Worm (Caenorhabditis elegans) whole organism, young adult: Measurements from ENCODE around the gene efk-1.

Experiments used
- B0035.1 ChIP-seq: sonication (generic microtip); optimal IDR thresholded peaks from 2 replicates; lab custom pipeline; 2016; ENCODE audit warnings: missing genetic modification characterization, mild to moderate bottlenecking, missing compliant biosample characterization, missing genotype, missing genetic modification reagents
- B0261.1 ChIP-seq: sonication (generic microtip); optimal IDR thresholded peaks from 2 replicates; lab custom pipeline; 2016; ENCODE audit warnings: mild to moderate bottlenecking, missing genetic modification characterization, moderate library complexity, missing compliant biosample characterization
- C06A6.2 ChIP-seq: fragments of 200-800 bp; sonication (Bioruptor generic); conservative IDR thresholded peaks from 2 replicates; pipeline ENCODE4 v1.3.6; 2022; ENCODE audit warnings: missing genetic modification characterization, missing compliant biosample characterization
- F10E7.11 ChIP-seq: sonication (generic microtip); optimal IDR thresholded peaks from 2 replicates; lab custom pipeline; 2017; ENCODE audit warnings: mild to moderate bottlenecking, missing genetic modification characterization, moderate library complexity, missing compliant biosample characterization
- F52B5.7 ChIP-seq: sonication (generic microtip); optimal IDR thresholded peaks from 2 replicates; lab custom pipeline; 2016; ENCODE audit warnings: mild to moderate bottlenecking, missing genetic modification characterization, missing compliant biosample characterization
- K12H6.12 ChIP-seq: fragments of 200-800 bp; sonication (Bioruptor generic); optimal IDR thresholded peaks from 2 replicates; lab custom pipeline; 2018; ENCODE audit warnings: mild to moderate bottlenecking, missing genetic modification characterization, missing compliant biosample characterization
- Y56A3A.18 ChIP-seq: fragments of 200-800 bp; sonication (Bioruptor generic); IDR thresholded peaks from 2 replicates; pipeline ENCODE4 v1.3.6; 2022; ENCODE audit warnings: missing genetic modification reagents, missing genetic modification characterization, missing compliant biosample characterization
- Y79H2A.3 ChIP-seq: fragments of 200-800 bp; sonication (Bioruptor generic); conservative IDR thresholded peaks from 2 replicates; pipeline ENCODE4 v1.3.6; 2022; ENCODE audit warnings: missing genetic modification reagents, missing genetic modification characterization, missing compliant biosample characterization
- Y95B8A.8 ChIP-seq: fragments of 200-800 bp; sonication (Bioruptor generic); IDR thresholded peaks from 2 replicates; pipeline ENCODE4 v1.3.6; 2022; ENCODE audit warnings: missing genetic modification reagents, missing genetic modification characterization, missing compliant biosample characterization
- atf-7 ChIP-seq: sonication (generic microtip); optimal IDR thresholded peaks from 2 replicates; lab custom pipeline; 2017; ENCODE audit warnings: mild to moderate bottlenecking, missing genetic modification characterization, missing compliant biosample characterization
- attf-3 ChIP-seq: fragments of 200-800 bp; sonication (Bioruptor generic); conservative IDR thresholded peaks from 2 replicates; pipeline ENCODE4 v1.3.6; 2022; ENCODE audit warnings: missing genetic modification reagents, missing genetic modification characterization, missing compliant biosample characterization
- attf-6 ChIP-seq: fragments of 200-800 bp; sonication (Bioruptor generic); IDR thresholded peaks from 2 replicates; pipeline ENCODE4 v1.3.6; 2022; ENCODE audit warnings: missing genetic modification reagents, missing genetic modification characterization, missing compliant biosample characterization
- bed-1 ChIP-seq: fragments of 200-800 bp; sonication (Bioruptor generic); IDR thresholded peaks from 2 replicates; pipeline ENCODE4 v1.3.6; 2022; ENCODE audit warnings: missing genetic modification reagents, missing genetic modification characterization, missing compliant biosample characterization
- bed-2 ChIP-seq: fragments of 200-800 bp; sonication (Bioruptor generic); IDR thresholded peaks from 2 replicates; pipeline ENCODE4 v1.3.6; 2022; ENCODE audit warnings: missing genetic modification reagents, missing genetic modification characterization, missing compliant biosample characterization
- cebp-1 ChIP-seq, 2 experiments: fragments of 200-800 bp in 1 of 2; sonication (Bioruptor generic) in 1 of 2; sonication (generic microtip) in 1 of 2; IDR thresholded peaks in 1 of 2; optimal IDR thresholded peaks in 1 of 2; 2 replicates each; pipeline versions ENCODE4 v1.3.6 to Lab custom; 2017 to 2022; ENCODE audit warnings: missing compliant biosample characterization in 2 of 2, missing genetic modification characterization in 2 of 2, mild to moderate bottlenecking in 1 of 2, missing genetic modification reagents in 1 of 2, moderate library complexity in 1 of 2
- ceh-27 ChIP-seq: fragments of 200-800 bp; sonication (Bioruptor generic); optimal IDR thresholded peaks from 2 replicates; lab custom pipeline; 2018; ENCODE audit warnings: mild to moderate bottlenecking, missing genetic modification characterization, moderate library complexity, missing compliant biosample characterization
- ceh-79 ChIP-seq: sonication (generic microtip); optimal IDR thresholded peaks from 2 replicates; lab custom pipeline; 2017; ENCODE audit warnings: mild to moderate bottlenecking, missing genetic modification characterization, missing compliant biosample characterization
- ceh-91 ChIP-seq: fragments of 200-800 bp; sonication (Bioruptor generic); IDR thresholded peaks from 2 replicates; pipeline ENCODE4 v1.3.6; 2022; ENCODE audit warnings: missing genetic modification reagents, missing genetic modification characterization, missing compliant biosample characterization
- chd-7 ChIP-seq: sonication (generic microtip); optimal IDR thresholded peaks from 2 replicates; lab custom pipeline; 2016; ENCODE audit warnings: mild to moderate bottlenecking, missing genetic modification characterization, moderate library complexity, missing compliant biosample characterization
- die-1 ChIP-seq: sonication (generic microtip); optimal IDR thresholded peaks from 2 replicates; lab custom pipeline; 2016; ENCODE audit warnings: missing genotype, mild to moderate bottlenecking, missing genetic modification characterization, missing compliant biosample characterization
- egrh-3 ChIP-seq: fragments of 200-800 bp; sonication (Bioruptor generic); IDR thresholded peaks from 2 replicates; pipeline ENCODE4 v1.3.6; 2022; ENCODE audit warnings: missing genetic modification reagents, missing genetic modification characterization, missing compliant biosample characterization
- ets-4 ChIP-seq: fragments of 200-800 bp; sonication (Bioruptor generic); optimal IDR thresholded peaks from 2 replicates; lab custom pipeline; 2018; ENCODE audit warnings: mild to moderate bottlenecking, missing genetic modification characterization, missing compliant biosample characterization
- him-1 ChIP-seq: sonication (generic microtip); optimal IDR thresholded peaks from 2 replicates; lab custom pipeline; 2016; ENCODE audit warnings: missing genotype, missing genetic modification reagents, missing genetic modification characterization, missing compliant biosample characterization
- hlh-26 ChIP-seq: fragments of 200-800 bp; sonication (Bioruptor generic); conservative IDR thresholded peaks from 2 replicates; pipeline ENCODE4 v1.3.6; 2022; ENCODE audit warnings: missing genetic modification reagents, missing genetic modification characterization, missing compliant biosample characterization
- hmg-1.2 ChIP-seq: fragments of 200-800 bp; sonication (Bioruptor generic); IDR thresholded peaks from 2 replicates; pipeline ENCODE4 v1.3.6; 2022; ENCODE audit warnings: missing genetic modification reagents, missing genetic modification characterization, missing compliant biosample characterization
- lin-35 ChIP-seq, 3 experiments: fragments of 150-350 bp in 2 of 3; sonication (generic microtip) in 1 of 3; optimal IDR thresholded peaks; 2 replicates each; lab custom pipeline; 2014 to 2018; ENCODE audit warnings: missing biosample characterization in 3 of 3, missing genetic modification characterization in 3 of 3, missing genetic modification reagents in 3 of 3
- lin-40 ChIP-seq: sonication (generic microtip); optimal IDR thresholded peaks from 2 replicates; lab custom pipeline; 2016; ENCODE audit warnings: missing genetic modification characterization, mild to moderate bottlenecking, missing compliant biosample characterization, missing genotype, missing genetic modification reagents
- lin-54 ChIP-seq: fragments of 200-800 bp; sonication (Bioruptor generic); optimal IDR thresholded peaks from 2 replicates; lab custom pipeline; 2018; ENCODE audit warnings: mild to moderate bottlenecking, missing genetic modification characterization, missing compliant biosample characterization
- madf-10 ChIP-seq: sonication (generic microtip); optimal IDR thresholded peaks from 2 replicates; lab custom pipeline; 2016; ENCODE audit warnings: mild to moderate bottlenecking, missing genetic modification characterization, missing compliant biosample characterization
- madf-6 ChIP-seq: fragments of 200-800 bp; sonication (Bioruptor generic); IDR thresholded peaks from 2 replicates; pipeline ENCODE4 v1.3.6; 2022; ENCODE audit warnings: missing genetic modification reagents, missing genetic modification characterization, missing compliant biosample characterization
- mcd-1 ChIP-seq: fragments of 200-800 bp; sonication (Bioruptor generic); IDR thresholded peaks from 2 replicates; pipeline ENCODE4 v1.3.6; 2022; ENCODE audit warnings: missing genetic modification reagents, missing genetic modification characterization, missing compliant biosample characterization
- mel-28 ChIP-seq: sonication (generic microtip); optimal IDR thresholded peaks from 2 replicates; lab custom pipeline; 2016; ENCODE audit warnings: borderline replicate concordance, mild to moderate bottlenecking, missing genetic modification characterization, missing compliant biosample characterization
- mes-4 ChIP-seq: sonication (generic microtip); optimal IDR thresholded peaks from 2 replicates; lab custom pipeline; 2016; ENCODE audit warnings: missing genotype, missing genetic modification characterization, missing compliant biosample characterization
- nfyb-1 ChIP-seq: fragments of 200-800 bp; sonication (Bioruptor generic); IDR thresholded peaks from 2 replicates; pipeline ENCODE4 v1.3.6; 2022; ENCODE audit warnings: missing genetic modification reagents, missing genetic modification characterization, missing compliant biosample characterization
- snpc-3.4 ChIP-seq: sonication (generic microtip); optimal IDR thresholded peaks from 2 replicates; lab custom pipeline; 2017; ENCODE audit warnings: missing genetic modification characterization, mild to moderate bottlenecking, missing compliant biosample characterization, antibody characterized with exemption, moderate library complexity, missing genotype, missing genetic modification reagents
- snpc-4 ChIP-seq, 5 experiments: fragments of 150-350 bp in 1 of 5; sonication (generic microtip) in 4 of 5; optimal IDR thresholded peaks; 2 replicates each; lab custom pipeline; 2014 to 2018; ENCODE audit warnings: missing genetic modification characterization in 5 of 5, missing biosample characterization in 3 of 5, antibody characterized with exemption in 2 of 5, mild to moderate bottlenecking in 2 of 5, missing compliant biosample characterization in 2 of 5, missing genotype in 2 of 5, moderate library complexity in 2 of 5, missing genetic modification reagents in 1 of 5
- somi-1 ChIP-seq: fragments of 200-800 bp; sonication (Bioruptor generic); optimal IDR thresholded peaks from 2 replicates; lab custom pipeline; 2018; ENCODE audit warnings: mild to moderate bottlenecking, missing genetic modification characterization, missing compliant biosample characterization
- tbp1 ChIP-seq: fragments of 200-800 bp; sonication (Bioruptor generic); optimal IDR thresholded peaks from 2 replicates; lab custom pipeline; 2018; ENCODE audit warnings: mild to moderate bottlenecking, missing genetic modification characterization, missing compliant biosample characterization
- zfh-2 ChIP-seq: fragments of 200-800 bp; sonication (Bioruptor generic); conservative IDR thresholded peaks from 2 replicates; pipeline ENCODE4 v1.3.6; 2022; ENCODE audit warnings: missing genetic modification reagents, missing genetic modification characterization, missing compliant biosample characterization

The efk-1 gene

DNA sequence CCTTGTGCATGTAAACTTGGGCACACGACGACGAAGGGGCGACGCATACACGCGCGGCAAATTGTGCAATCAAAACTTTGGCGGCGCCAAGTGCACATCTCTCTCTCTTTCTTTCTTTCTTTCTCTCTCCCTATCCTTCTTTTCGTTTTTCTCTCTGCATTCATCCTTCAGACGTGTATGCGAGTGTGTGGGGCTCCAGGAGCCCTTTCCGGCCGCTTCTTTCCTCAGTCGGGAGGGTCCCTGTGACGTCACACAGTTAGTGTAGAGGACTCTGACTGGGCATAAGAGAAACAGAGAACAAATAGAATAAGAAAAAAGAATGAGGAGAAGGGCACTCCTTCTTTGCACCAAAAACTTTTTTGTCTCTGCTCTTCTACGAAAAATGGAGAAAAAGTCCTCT is 30.9 kb downstream of the efk-1 start:
- no peak for TF ChIP-seq cebp-1 (GFP tag; IDR thresholded peaks at IDR 0.05; lab: Robert Waterston, UW)
- TF ChIP-seq cebp-1 (tag; optimal IDR thresholded peaks at IDR 0.05; lab: Kevin White, UChicago): peak; percentile 48
- TF ChIP-seq C06A6.2: 0 out of 2 replicates have a peak, but pooled peaks have one; percentile 56
- peak; percentile 52 for TF ChIP-seq ceh-27 (GFP tag; lab: Kevin White, UChicago)
- TF ChIP-seq mes-4 (tag; lab: Kevin White, UChicago): no peak
- no peak for TF ChIP-seq tbp1 (GFP tag; lab: Kevin White, UChicago)
- TF ChIP-seq hlh-26: no peak
- TF ChIP-seq lin-40 (tag; lab: Kevin White, UChicago): peak; percentile 46
- TF ChIP-seq F10E7.11: no peak
- TF ChIP-seq chd-7: peak; percentile 69
- no peak for TF ChIP-seq madf-6 (GFP tag; lab: Robert Waterston, UW)
- no peak for TF ChIP-seq B0261.1 (tag; lab: Kevin White, UChicago)
- peak; percentile 74 for TF ChIP-seq somi-1 (GFP tag; lab: Kevin White, UChicago)
- TF ChIP-seq bed-1 (GFP tag; lab: Robert Waterston, UW): 0 out of 2 replicates have a peak, but pooled peaks have one; percentile 27
- peak; percentile 61; the same call in 1 of the 2 replicates for TF ChIP-seq nfyb-1 (GFP tag; lab: Robert Waterston, UW)
- TF ChIP-seq K12H6.12: peak; percentile 64
- TF ChIP-seq madf-10 (tag; lab: Kevin White, UChicago): peak; percentile 43
- peak; percentile 17; the same call in 1 of the 2 replicates for TF ChIP-seq mcd-1 (GFP tag; lab: Robert Waterston, UW)
- peak; percentile 36 for TF ChIP-seq atf-7 (tag; lab: Kevin White, UChicago)
- TF ChIP-seq lin-35 (GFP tag; optimal IDR thresholded peaks at IDR 0.05; lab: Kevin White, UChicago): peak in 1 of 3 experiments; percentile 59
- TF ChIP-seq snpc-4 (GFP tag; optimal IDR thresholded peaks at IDR 0.05; lab: Kevin White, UChicago): peak; percentile 25
- TF ChIP-seq snpc-4 (tag; optimal IDR thresholded peaks at IDR 0.05; lab: Kevin White, UChicago): no peak
- peak; percentile 40; the same call in 1 of the 2 replicates for TF ChIP-seq hmg-1.2
- no peak for TF ChIP-seq bed-2 (GFP tag; lab: Robert Waterston, UW)
- peak; percentile 92 for TF ChIP-seq zfh-2
- TF ChIP-seq, all 124 proteins: peak for 16

DNA sequence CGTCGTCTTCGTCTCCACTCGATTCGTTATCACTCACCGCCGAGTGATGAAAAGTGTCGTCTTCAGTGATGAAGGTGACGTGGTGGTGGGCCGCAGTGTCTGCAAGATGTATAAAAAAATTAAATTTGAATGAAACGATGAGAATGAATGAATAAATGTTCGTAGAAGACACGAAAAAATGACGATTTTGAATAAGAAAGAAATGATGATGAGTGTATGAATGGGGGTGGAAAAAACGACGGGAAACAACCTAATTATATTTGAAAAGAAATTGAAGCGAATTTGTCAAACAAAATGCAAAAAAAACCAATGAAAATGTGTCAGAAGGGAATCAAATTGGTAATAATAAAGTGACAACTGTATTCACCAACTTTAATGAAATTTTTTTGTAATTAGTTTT is 32.2 kb downstream of the efk-1 start, which contains the start of gene mvk-1:
TSS of gene mvk-1 (minus strand) at position 101 of the 400 bp plus-strand sequence.
- no peak for TF ChIP-seq ets-4
- no peak for TF ChIP-seq lin-54 (GFP tag; lab: Kevin White, UChicago)
- TF ChIP-seq bed-2 (GFP tag; lab: Robert Waterston, UW): no peak
- TF ChIP-seq ceh-79: no peak
- no peak for TF ChIP-seq F52B5.7 (tag; lab: Kevin White, UChicago)
- no peak for TF ChIP-seq nfyb-1 (GFP tag; lab: Robert Waterston, UW)
- no peak for TF ChIP-seq him-1 (tag; lab: Kevin White, UChicago)
- TF ChIP-seq F10E7.11: no peak
- TF ChIP-seq ceh-91: no peak
- no peak for TF ChIP-seq Y56A3A.18 (GFP tag; lab: Robert Waterston, UW)
- no peak for TF ChIP-seq Y79H2A.3 (GFP tag; lab: Robert Waterston, UW)
- no peak for TF ChIP-seq attf-3 (GFP tag; lab: Robert Waterston, UW)
- no peak for TF ChIP-seq snpc-3.4 (tag; lab: Kevin White, UChicago)
- no peak for TF ChIP-seq B0035.1 (tag; lab: Kevin White, UChicago)

DNA sequence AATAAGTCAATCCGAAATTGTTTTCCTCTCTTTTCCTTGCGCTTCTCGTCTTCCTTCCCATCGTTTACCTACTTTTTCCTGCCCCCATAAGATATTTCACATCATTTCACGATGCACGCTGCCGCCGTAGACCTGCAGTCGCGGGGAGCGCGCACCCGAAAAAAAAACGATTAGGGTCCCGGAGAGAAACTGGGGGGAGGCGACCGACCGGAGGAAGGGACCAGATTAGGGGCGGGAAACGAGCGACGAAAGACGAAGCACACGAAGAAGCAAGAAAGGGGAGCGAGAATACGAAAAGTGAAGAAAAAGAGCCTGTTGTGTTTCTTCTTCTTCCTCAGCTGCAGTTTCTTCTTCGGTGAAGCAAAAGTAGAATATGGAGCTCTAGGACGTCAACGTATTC is 33.1 kb downstream of the efk-1 start:
- TF ChIP-seq mcd-1 (GFP tag; lab: Robert Waterston, UW): 0 out of 2 replicates have a peak, but pooled peaks have one; percentile 28
- no peak for TF ChIP-seq lin-40 (tag; lab: Kevin White, UChicago)
- TF ChIP-seq cebp-1 (GFP tag; IDR thresholded peaks at IDR 0.05; lab: Robert Waterston, UW): no peak
- TF ChIP-seq cebp-1 (tag; optimal IDR thresholded peaks at IDR 0.05; lab: Kevin White, UChicago): peak; percentile 17
- peak; percentile 4 for TF ChIP-seq die-1 (tag; lab: Kevin White, UChicago)
- no peak for TF ChIP-seq attf-6
- no peak for TF ChIP-seq Y95B8A.8 (GFP tag; lab: Robert Waterston, UW)
- TF ChIP-seq egrh-3: peak; percentile 49; the same call in 1 of the 2 replicates
- TF ChIP-seq madf-6 (GFP tag; lab: Robert Waterston, UW): no peak
- TF ChIP-seq mel-28 (tag; lab: Kevin White, UChicago): no peak
- peak; percentile 1 for TF ChIP-seq chd-7
- peak; percentile 15 for TF ChIP-seq somi-1 (GFP tag; lab: Kevin White, UChicago)
- TF ChIP-seq snpc-4 (GFP tag; optimal IDR thresholded peaks at IDR 0.05; lab: Kevin White, UChicago): no peak
- TF ChIP-seq snpc-4 (tag; optimal IDR thresholded peaks at IDR 0.05; lab: Kevin White, UChicago): peak in 1 of 4 experiments; percentile 28
- TF ChIP-seq zfh-2: peak; percentile 96
